Worm (Caenorhabditis elegans) whole organism, young adult: ENCODE data around the gene C46E10.8.

Experiments
- B0336.3 ChIP-seq: fragments of 200-800 bp; sonication (Bioruptor generic); IDR thresholded peaks from 2 replicates; pipeline ENCODE4 v1.3.6; 2022; ENCODE audit warnings: missing genetic modification characterization, missing compliant biosample characterization
- C06A6.2 ChIP-seq: fragments of 200-800 bp; sonication (Bioruptor generic); conservative IDR thresholded peaks from 2 replicates; pipeline ENCODE4 v1.3.6; 2022; ENCODE audit warnings: missing genetic modification characterization, missing compliant biosample characterization
- D2030.7 ChIP-seq: fragments of 200-800 bp; sonication (Bioruptor generic); IDR thresholded peaks from 2 replicates; pipeline ENCODE4 v1.3.6; 2022; ENCODE audit warnings: missing genetic modification reagents, missing genetic modification characterization, missing compliant biosample characterization
- F37B4.10 ChIP-seq: fragments of 200-800 bp; sonication (Bioruptor generic); IDR thresholded peaks from 2 replicates; pipeline ENCODE4 v1.3.6; 2022; ENCODE audit warnings: missing genetic modification characterization, missing compliant biosample characterization
- F55B11.4 ChIP-seq: sonication (generic microtip); optimal IDR thresholded peaks from 2 replicates; lab custom pipeline; 2016; ENCODE audit warnings: missing compliant biosample characterization, missing genetic modification characterization, borderline replicate concordance; ENCODE audit not compliant: insufficient read depth
- F57A8.1 ChIP-seq: fragments of 200-800 bp; sonication (Bioruptor generic); optimal IDR thresholded peaks from 2 replicates; lab custom pipeline; 2018; ENCODE audit warnings: mild to moderate bottlenecking, missing genetic modification characterization, moderate library complexity, missing compliant biosample characterization
- K12H6.12 ChIP-seq: fragments of 200-800 bp; sonication (Bioruptor generic); optimal IDR thresholded peaks from 2 replicates; lab custom pipeline; 2018; ENCODE audit warnings: mild to moderate bottlenecking, missing genetic modification characterization, missing compliant biosample characterization
- T07F8.4 ChIP-seq: sonication (generic microtip); optimal IDR thresholded peaks from 2 replicates; lab custom pipeline; 2016; ENCODE audit warnings: mild to moderate bottlenecking, missing genetic modification characterization, moderate library complexity, missing compliant biosample characterization
- T26A5.8 ChIP-seq: sonication (generic microtip); optimal IDR thresholded peaks from 2 replicates; lab custom pipeline; 2016; ENCODE audit warnings: missing genetic modification characterization, missing compliant biosample characterization
- Y53G8AR.9 ChIP-seq: fragments of 200-800 bp; sonication (Bioruptor generic); conservative IDR thresholded peaks from 2 replicates; pipeline ENCODE4 v1.3.6; 2022; ENCODE audit warnings: missing genetic modification reagents, missing genetic modification characterization, missing compliant biosample characterization
- Y95B8A.8 ChIP-seq: fragments of 200-800 bp; sonication (Bioruptor generic); IDR thresholded peaks from 2 replicates; pipeline ENCODE4 v1.3.6; 2022; ENCODE audit warnings: missing genetic modification reagents, missing genetic modification characterization, missing compliant biosample characterization
- aptf-2 ChIP-seq: fragments of 200-800 bp; sonication (Bioruptor generic); conservative IDR thresholded peaks from 2 replicates; pipeline ENCODE4 v1.3.6; 2022; ENCODE audit warnings: missing genetic modification reagents, missing genetic modification characterization, missing compliant biosample characterization
- atf-7 ChIP-seq: sonication (generic microtip); optimal IDR thresholded peaks from 2 replicates; lab custom pipeline; 2017; ENCODE audit warnings: mild to moderate bottlenecking, missing genetic modification characterization, missing compliant biosample characterization
- attf-6 ChIP-seq: fragments of 200-800 bp; sonication (Bioruptor generic); IDR thresholded peaks from 2 replicates; pipeline ENCODE4 v1.3.6; 2022; ENCODE audit warnings: missing genetic modification reagents, missing genetic modification characterization, missing compliant biosample characterization
- bed-2 ChIP-seq: fragments of 200-800 bp; sonication (Bioruptor generic); IDR thresholded peaks from 2 replicates; pipeline ENCODE4 v1.3.6; 2022; ENCODE audit warnings: missing genetic modification reagents, missing genetic modification characterization, missing compliant biosample characterization
- cebp-1 ChIP-seq, 2 experiments: fragments of 200-800 bp in 1 of 2; sonication (Bioruptor generic) in 1 of 2; sonication (generic microtip) in 1 of 2; IDR thresholded peaks in 1 of 2; optimal IDR thresholded peaks in 1 of 2; 2 replicates each; pipeline versions ENCODE4 v1.3.6 to Lab custom; 2017 to 2022; ENCODE audit warnings: missing compliant biosample characterization in 2 of 2, missing genetic modification characterization in 2 of 2, mild to moderate bottlenecking in 1 of 2, missing genetic modification reagents in 1 of 2, moderate library complexity in 1 of 2
- cebp-2 ChIP-seq: fragments of 200-800 bp; sonication (Bioruptor generic); IDR thresholded peaks from 2 replicates; pipeline ENCODE4 v1.3.6; 2022; ENCODE audit warnings: missing genetic modification characterization, missing compliant biosample characterization
- ceh-100 ChIP-seq: fragments of 200-800 bp; sonication (Bioruptor generic); IDR thresholded peaks from 2 replicates; pipeline ENCODE4 v1.3.6; 2022; ENCODE audit warnings: missing genetic modification reagents, missing genetic modification characterization, missing compliant biosample characterization
- ceh-91 ChIP-seq: fragments of 200-800 bp; sonication (Bioruptor generic); IDR thresholded peaks from 2 replicates; pipeline ENCODE4 v1.3.6; 2022; ENCODE audit warnings: missing genetic modification reagents, missing genetic modification characterization, missing compliant biosample characterization
- die-1 ChIP-seq: sonication (generic microtip); optimal IDR thresholded peaks from 2 replicates; lab custom pipeline; 2016; ENCODE audit warnings: missing genotype, mild to moderate bottlenecking, missing genetic modification characterization, missing compliant biosample characterization
- him-1 ChIP-seq: sonication (generic microtip); optimal IDR thresholded peaks from 2 replicates; lab custom pipeline; 2016; ENCODE audit warnings: missing genotype, missing genetic modification reagents, missing genetic modification characterization, missing compliant biosample characterization
- hlh-26 ChIP-seq: fragments of 200-800 bp; sonication (Bioruptor generic); conservative IDR thresholded peaks from 2 replicates; pipeline ENCODE4 v1.3.6; 2022; ENCODE audit warnings: missing genetic modification reagents, missing genetic modification characterization, missing compliant biosample characterization
- hmg-1.2 ChIP-seq: fragments of 200-800 bp; sonication (Bioruptor generic); IDR thresholded peaks from 2 replicates; pipeline ENCODE4 v1.3.6; 2022; ENCODE audit warnings: missing genetic modification reagents, missing genetic modification characterization, missing compliant biosample characterization
- hrde-1 ChIP-seq: sonication (generic microtip); optimal IDR thresholded peaks from 2 replicates; lab custom pipeline; 2016; ENCODE audit warnings: missing genetic modification characterization, mild to moderate bottlenecking, missing compliant biosample characterization, moderate library complexity, missing genotype, missing genetic modification reagents, borderline replicate concordance
- lin-26 ChIP-seq: fragments of 200-800 bp; sonication (Bioruptor generic); IDR thresholded peaks from 2 replicates; pipeline ENCODE4 v1.3.6; 2022; ENCODE audit warnings: missing genetic modification reagents, missing genetic modification characterization, missing compliant biosample characterization
- lin-54 ChIP-seq: fragments of 200-800 bp; sonication (Bioruptor generic); optimal IDR thresholded peaks from 2 replicates; lab custom pipeline; 2018; ENCODE audit warnings: mild to moderate bottlenecking, missing genetic modification characterization, missing compliant biosample characterization
- madf-6 ChIP-seq: fragments of 200-800 bp; sonication (Bioruptor generic); IDR thresholded peaks from 2 replicates; pipeline ENCODE4 v1.3.6; 2022; ENCODE audit warnings: missing genetic modification reagents, missing genetic modification characterization, missing compliant biosample characterization
- madf-8 ChIP-seq: fragments of 200-800 bp; sonication (Bioruptor generic); conservative IDR thresholded peaks from 2 replicates; pipeline ENCODE4 v1.3.6; 2022; ENCODE audit warnings: missing genetic modification reagents, missing genetic modification characterization, missing compliant biosample characterization
- mes-4 ChIP-seq: sonication (generic microtip); optimal IDR thresholded peaks from 2 replicates; lab custom pipeline; 2016; ENCODE audit warnings: missing genotype, missing genetic modification characterization, missing compliant biosample characterization
- nfya-1 ChIP-seq: sonication (generic microtip); optimal IDR thresholded peaks from 2 replicates; lab custom pipeline; 2017; ENCODE audit warnings: antibody characterized with exemption, missing compliant biosample characterization, missing genetic modification characterization, borderline replicate concordance; ENCODE audit not compliant: insufficient read depth
- nfyb-1 ChIP-seq: fragments of 200-800 bp; sonication (Bioruptor generic); IDR thresholded peaks from 2 replicates; pipeline ENCODE4 v1.3.6; 2022; ENCODE audit warnings: missing genetic modification reagents, missing genetic modification characterization, missing compliant biosample characterization
- nhr-80 ChIP-seq: sonication (generic microtip); optimal IDR thresholded peaks from 2 replicates; lab custom pipeline; 2016; ENCODE audit warnings: missing genetic modification characterization, missing compliant biosample characterization
- nhr-90 ChIP-seq: sonication (generic microtip); optimal IDR thresholded peaks from 2 replicates; lab custom pipeline; 2016; ENCODE audit warnings: missing genotype, mild to moderate bottlenecking, missing genetic modification characterization, missing compliant biosample characterization
- rcor-1 ChIP-seq: fragments of 200-800 bp; sonication (Bioruptor generic); IDR thresholded peaks from 2 replicates; pipeline ENCODE4 v1.3.6; 2022; ENCODE audit warnings: missing genetic modification reagents, missing genetic modification characterization, missing compliant biosample characterization
- rec-8 ChIP-seq, 2 experiments: sonication (generic microtip); optimal IDR thresholded peaks; 2 replicates each; lab custom pipeline; 2016; ENCODE audit warnings: mild to moderate bottlenecking in 2 of 2, missing genetic modification characterization in 2 of 2, missing genetic modification reagents in 2 of 2, missing genotype in 2 of 2, missing biosample characterization in 1 of 2, missing compliant biosample characterization in 1 of 2, moderate library complexity in 1 of 2
- repo-1 ChIP-seq: sonication (generic microtip); optimal IDR thresholded peaks from 2 replicates; lab custom pipeline; 2017; ENCODE audit warnings: mild to moderate bottlenecking, missing genetic modification characterization, missing compliant biosample characterization
- sea-2 ChIP-seq: fragments of 200-800 bp; sonication (Bioruptor generic); IDR thresholded peaks from 2 replicates; pipeline ENCODE4 v1.3.6; 2022; ENCODE audit warnings: missing genetic modification characterization, missing compliant biosample characterization
- snpc-1.3 ChIP-seq: sonication (generic microtip); optimal IDR thresholded peaks from 2 replicates; lab custom pipeline; 2017; ENCODE audit warnings: missing genetic modification characterization, mild to moderate bottlenecking, missing compliant biosample characterization, antibody characterized with exemption, moderate library complexity, missing genotype, missing genetic modification reagents; ENCODE audit not compliant: insufficient read depth
- snpc-3.4 ChIP-seq: sonication (generic microtip); optimal IDR thresholded peaks from 2 replicates; lab custom pipeline; 2017; ENCODE audit warnings: missing genetic modification characterization, mild to moderate bottlenecking, missing compliant biosample characterization, antibody characterized with exemption, moderate library complexity, missing genotype, missing genetic modification reagents
- snpc-4 ChIP-seq, 5 experiments: fragments of 150-350 bp in 1 of 5; sonication (generic microtip) in 4 of 5; optimal IDR thresholded peaks; 2 replicates each; lab custom pipeline; 2014 to 2018; ENCODE audit warnings: missing genetic modification characterization in 5 of 5, missing biosample characterization in 3 of 5, antibody characterized with exemption in 2 of 5, mild to moderate bottlenecking in 2 of 5, missing compliant biosample characterization in 2 of 5, missing genotype in 2 of 5, moderate library complexity in 2 of 5, missing genetic modification reagents in 1 of 5
- sptf-2 ChIP-seq: fragments of 200-800 bp; sonication (Bioruptor generic); optimal IDR thresholded peaks from 2 replicates; lab custom pipeline; 2018; ENCODE audit warnings: mild to moderate bottlenecking, missing genetic modification characterization, missing compliant biosample characterization
- tlf-1 ChIP-seq: fragments of 200-800 bp; sonication (Bioruptor generic); optimal IDR thresholded peaks from 2 replicates; lab custom pipeline; 2018; ENCODE audit warnings: mild to moderate bottlenecking, missing genetic modification characterization, missing compliant biosample characterization
- unc-130 ChIP-seq: sonication (generic microtip); optimal IDR thresholded peaks from 2 replicates; lab custom pipeline; 2016; ENCODE audit warnings: missing genetic modification reagents, missing genetic modification characterization, missing compliant biosample characterization
- ztf-26 ChIP-seq: sonication (generic microtip); optimal IDR thresholded peaks from 2 replicates; lab custom pipeline; 2017; ENCODE audit warnings: missing genetic modification characterization, missing compliant biosample characterization
- ztf-6 ChIP-seq: fragments of 200-800 bp; sonication (Bioruptor generic); IDR thresholded peaks from 2 replicates; pipeline ENCODE4 v1.3.6; 2022; ENCODE audit warnings: missing genetic modification reagents, missing genetic modification characterization, missing compliant biosample characterization

C46E10.8 gene

ce11 chrII:3684487-3685067 is 43.3 kb downstream of the C46E10.8 start:
- TF ChIP-seq hrde-1 (tag; lab: Kevin White, UChicago) (no peak), cebp-1 (GFP tag; IDR thresholded peaks at IDR 0.05; lab: Robert Waterston, UW) (peak; percentile 95), cebp-1 (tag; optimal IDR thresholded peaks at IDR 0.05; lab: Kevin White, UChicago) (peak; percentile 99), lin-26 (GFP tag; lab: Robert Waterston, UW) (no peak), bed-2 (GFP tag; lab: Robert Waterston, UW) (no peak), Y95B8A.8 (GFP tag; lab: Robert Waterston, UW) (no peak), ztf-26 (tag; lab: Kevin White, UChicago) (no peak), ceh-100 (no peak), die-1 (tag; lab: Kevin White, UChicago) (no peak), cebp-2 (no peak), mes-4 (tag; lab: Kevin White, UChicago) (no peak), Y53G8AR.9 (GFP tag; lab: Robert Waterston, UW) (no peak), hmg-1.2 (no peak), F55B11.4 (no peak), ztf-6 (GFP tag; lab: Robert Waterston, UW) (no peak), repo-1 (tag; lab: Kevin White, UChicago) (no peak), F37B4.10 (GFP tag; lab: Robert Waterston, UW) (no peak), C06A6.2 (GFP tag; lab: Robert Waterston, UW) (no peak), nhr-90 (no peak), snpc-3.4 (tag; lab: Kevin White, UChicago) (no peak), madf-6 (GFP tag; lab: Robert Waterston, UW) (no peak), rcor-1 (no peak), K12H6.12 (no peak), nfyb-1 (GFP tag; lab: Robert Waterston, UW) (0 out of 2 replicates have a peak, but pooled peaks have one; percentile 55), rec-8 (tag; optimal IDR thresholded peaks at IDR 0.05; lab: Kevin White, UChicago) (no peak), atf-7 (tag; lab: Kevin White, UChicago) (peak; percentile 64), nhr-80 (tag; lab: Kevin White, UChicago) (peak; percentile 4), sea-2 (no peak), T26A5.8 (tag; lab: Kevin White, UChicago) (no peak)

- TF ChIP-seq D2030.7 (GFP tag; lab: Robert Waterston, UW) (no peak), snpc-1.3 (tag; lab: Kevin White, UChicago) (no peak), Y53G8AR.9 (GFP tag; lab: Robert Waterston, UW) (0 out of 2 replicates have a peak, but pooled peaks have one; percentile 31), lin-54 (peak; percentile 80), tlf-1 (GFP tag; lab: Kevin White, UChicago) (no peak), Y95B8A.8 (GFP tag; lab: Robert Waterston, UW) (no peak), repo-1 (tag; lab: Kevin White, UChicago) (no peak), unc-130 (GFP tag; lab: Kevin White, UChicago) (no peak), aptf-2 (GFP tag; lab: Robert Waterston, UW) (no peak), cebp-1 (GFP tag; IDR thresholded peaks at IDR 0.05; lab: Robert Waterston, UW) (no peak; the same call in 1 of the 2 replicates), cebp-1 (tag; optimal IDR thresholded peaks at IDR 0.05; lab: Kevin White, UChicago) (no peak), snpc-4 (GFP tag; optimal IDR thresholded peaks at IDR 0.05; lab: Kevin White, UChicago) (no peak), snpc-4 (tag; optimal IDR thresholded peaks at IDR 0.05; lab: Kevin White, UChicago) (peak in 1 of 4 experiments; percentile 62), ceh-91 (GFP tag; lab: Robert Waterston, UW) (no peak), attf-6 (no peak), hlh-26 (GFP tag; lab: Robert Waterston, UW) (no peak), madf-8 (GFP tag; lab: Robert Waterston, UW) (no peak), F57A8.1 (GFP tag; lab: Kevin White, UChicago) (no peak), T26A5.8 (tag; lab: Kevin White, UChicago) (no peak), nfya-1 (no peak), sptf-2 (GFP tag; lab: Kevin White, UChicago) (no peak), mes-4 (tag; lab: Kevin White, UChicago) (no peak), T07F8.4 (tag; lab: Kevin White, UChicago) (no peak), him-1 (tag; lab: Kevin White, UChicago) (no peak), B0336.3 (GFP tag; lab: Robert Waterston, UW) (no peak)
Measured at ce11 chrII:3682770-3683234, 45.1 kb downstream of the C46E10.8 start, which contains the start of gene F19B10.1. TSS of gene F19B10.1 (plus strand) at chrII:3683184.
